Fruit fly (Drosophila melanogaster) whole organism, embryonic: Measurements from ENCODE around the gene CG10996.
A peak's percentile ranks its signal among the peaks of the same experiment; 100 is the strongest.

Source experiments
- CG11093 ChIP-seq: fragments of 200-800 bp; sonication (Bioruptor generic); IDR thresholded peaks from 3 replicates; pipeline ENCODE4 v1.3.6; 2022; ENCODE audit warnings: missing biosample characterization, missing genetic modification characterization
- CG17328 ChIP-seq: fragments of 200-800 bp; sonication (Bioruptor generic); IDR thresholded peaks from 2 replicates; pipeline ENCODE4 v1.3.6; 2022; ENCODE audit warnings: missing biosample characterization, missing genetic modification characterization
- CG7963 ChIP-seq: fragments of 200-800 bp; sonication (Bioruptor generic); IDR thresholded peaks from 3 replicates; pipeline ENCODE4 v1.3.6; 2022; ENCODE audit warnings: missing biosample characterization, missing genetic modification characterization; ENCODE audit not compliant: partially characterized antibody
- CG8478 ChIP-seq: fragments of >200 bp; optimal IDR thresholded peaks from 2 replicates; lab custom pipeline; 2018
- Dad ChIP-seq: fragments of 200-800 bp; sonication (Bioruptor generic); optimal IDR thresholded peaks from 3 replicates; lab custom pipeline; 2016; ENCODE audit warnings: missing biosample characterization, missing genetic modification characterization
- HLHmδ ChIP-seq: fragments of 200-800 bp; sonication (Bioruptor generic); optimal IDR thresholded peaks from 2 replicates; lab custom pipeline; 2018; ENCODE audit warnings: missing biosample characterization, mild to moderate bottlenecking, missing genetic modification characterization, moderate library complexity
- ara ChIP-seq: fragments of 200-800 bp; sonication (Bioruptor generic); IDR thresholded peaks from 2 replicates; pipeline ENCODE4 v1.3.6; 2022; ENCODE audit warnings: missing biosample characterization, missing genetic modification characterization
- ewg ChIP-seq: fragments of 200-800 bp; sonication (Bioruptor generic); optimal IDR thresholded peaks from 3 replicates; lab custom pipeline; 2017; ENCODE audit warnings: mild to moderate bottlenecking, missing biosample characterization, missing genetic modification reagents, missing genetic modification characterization
- jigr1 ChIP-seq: fragments of 200-800 bp; sonication (Bioruptor generic); IDR thresholded peaks from 3 replicates; pipeline ENCODE4 v1.3.6; 2022; ENCODE audit warnings: missing biosample characterization, missing genetic modification characterization
- so ChIP-seq: fragments of 200-800 bp; sonication (Bioruptor generic); IDR thresholded peaks from 3 replicates; pipeline ENCODE4 v1.3.6; 2022; ENCODE audit warnings: missing biosample characterization, missing genetic modification characterization

- no peak for TF ChIP-seq ara (GFP tag; lab: Robert Waterston, UW)
- TF ChIP-seq ewg (GFP tag; lab: Kevin White, UChicago): no peak
- TF ChIP-seq HLHmδ (GFP tag; lab: Kevin White, UChicago): no peak
- TF ChIP-seq CG8478: peak; percentile 25
- TF ChIP-seq Dad (GFP tag; lab: Kevin White, UChicago): no peak
- no peak for TF ChIP-seq jigr1 (GFP tag; lab: Robert Waterston, UW)
- no peak for TF ChIP-seq CG7963 (GFP tag; lab: Robert Waterston, UW)
- no peak for TF ChIP-seq CG17328 (GFP tag; lab: Robert Waterston, UW)
- TF ChIP-seq CG11093 (GFP tag; lab: Robert Waterston, UW): no peak
- no peak for TF ChIP-seq so (GFP tag; lab: Robert Waterston, UW)
These were observed 31.4 kb upstream of the CG10996 start for dm6 chrX:13828870-13829269.
